ENCODE assay signal across 4 worm cellular contexts in genomic region chrX:5075538-5075937, ce11.
A peak's percentile ranks its signal among the peaks of the same experiment; 100 is the strongest.
TF ChIP-seq lines count a peak whose summit lies in the region.

No protein-coding gene starts in this region.

TF ChIP-seq in whole organism, L1 larva, 84 proteins besides CTCF, POLR2A, EP300 and RAD21:
- TF ChIP-seq nhr-85 (tag; lab: Kevin White, UChicago) (peak; percentile 77), blmp-1 (tag; optimal IDR thresholded peaks at IDR 0.05; lab: Kevin White, UChicago) (peak; percentile 74), ces-1 (GFP tag; optimal IDR thresholded peaks at IDR 0.05; lab: Kevin White, UChicago) (no peak), lin-14 (GFP tag; optimal IDR thresholded peaks at IDR 0.05; lab: Kevin White, UChicago) (peak; percentile 40)
TF ChIP-seq in whole organism, L1 larva: peak in this region for 3.

TF ChIP-seq in whole organism, L2 larva, 48 proteins besides CTCF, POLR2A, EP300 and RAD21:
- TF ChIP-seq sma-9 (GFP tag; optimal IDR thresholded peaks at IDR 0.05; lab: Kevin White, UChicago) = no peak
- TF ChIP-seq sma-9 (tag; optimal IDR thresholded peaks at IDR 0.05; lab: Kevin White, UChicago) = no peak
- no peak for TF ChIP-seq ama-1 (optimal IDR thresholded peaks at IDR 0.05; lab: Kevin White, UChicago)
- TF ChIP-seq blmp-1 (tag; optimal IDR thresholded peaks at IDR 0.05; lab: Kevin White, UChicago; ENCODE audit: insufficient read depth) = peak; percentile 73
- TF ChIP-seq zag-1 (tag; optimal IDR thresholded peaks at IDR 0.05; lab: Kevin White, UChicago) = no peak
- peak; percentile 71 for TF ChIP-seq nhr-25 (tag; optimal IDR thresholded peaks at IDR 0.05; lab: Kevin White, UChicago)
- TF ChIP-seq sem-4 (tag; optimal IDR thresholded peaks at IDR 0.05; lab: Kevin White, UChicago) = no peak

TF ChIP-seq in whole organism, L3 larva, 47 proteins besides CTCF, POLR2A, EP300 and RAD21:
- no peak for TF ChIP-seq egl-5 (tag; optimal IDR thresholded peaks at IDR 0.05; lab: Kevin White, UChicago)
- TF ChIP-seq zag-1 (tag; optimal IDR thresholded peaks at IDR 0.05; lab: Kevin White, UChicago) = no peak
- TF ChIP-seq nhr-25 (tag; optimal IDR thresholded peaks at IDR 0.05; lab: Kevin White, UChicago) = peak; percentile 58
- no peak for TF ChIP-seq snpc-4 (tag; optimal IDR thresholded peaks at IDR 0.05; lab: Kevin White, UChicago)
- TF ChIP-seq unc-39 (tag; optimal IDR thresholded peaks at IDR 0.05; lab: Kevin White, UChicago) = no peak
- no peak for TF ChIP-seq pqm-1 (tag; optimal IDR thresholded peaks at IDR 0.05; lab: Kevin White, UChicago)
TF ChIP-seq in whole organism, L3 larva: peak in this region for 1.

TF ChIP-seq in whole organism, L4 larva, 104 proteins besides CTCF, POLR2A, EP300 and RAD21:
- no peak for TF ChIP-seq Y48G9A.11 (GFP tag; IDR thresholded peaks at IDR 0.05; lab: Robert Waterston, UW)
- peak; percentile 70 for TF ChIP-seq aha-1 (tag; lab: Kevin White, UChicago)

Comparison
In these comparisons a context has a peak if more than half of its experiments do, and no peak if none do; other contexts are left out.
1. Of the 29 proteins assayed by ChIP-seq in both whole organism, L4 larva and whole organism, L1 larva: peak only in whole organism, L4 larva: aha-1; only in whole organism, L1 larva: none; in both: none; in neither: 28.